Fruit fly (Drosophila melanogaster): ENCODE results near the gene RacGAP84C.

The RacGAP84C gene

dm6 chr3R:7322549-7322948 is 36.8 kb downstream of the RacGAP84C start (continued):
- TF ChIP-seq psq (GFP tag; optimal IDR thresholded peaks at IDR 0.05) (peak; percentile 50), sv (GFP tag; optimal IDR thresholded peaks at IDR 0.05) (no peak), GATAd (GFP tag; optimal IDR thresholded peaks at IDR 0.05) (no peak), Jra (GFP tag; optimal IDR thresholded peaks at IDR 0.05) (no peak), h (GFP tag; optimal IDR thresholded peaks at IDR 0.05) (no peak), brk (GFP tag; optimal IDR thresholded peaks at IDR 0.05) (no peak), CG9705 (GFP tag; optimal IDR thresholded peaks at IDR 0.05) (no peak), fru (GFP tag; optimal IDR thresholded peaks at IDR 0.05) (no peak)

DNA sequence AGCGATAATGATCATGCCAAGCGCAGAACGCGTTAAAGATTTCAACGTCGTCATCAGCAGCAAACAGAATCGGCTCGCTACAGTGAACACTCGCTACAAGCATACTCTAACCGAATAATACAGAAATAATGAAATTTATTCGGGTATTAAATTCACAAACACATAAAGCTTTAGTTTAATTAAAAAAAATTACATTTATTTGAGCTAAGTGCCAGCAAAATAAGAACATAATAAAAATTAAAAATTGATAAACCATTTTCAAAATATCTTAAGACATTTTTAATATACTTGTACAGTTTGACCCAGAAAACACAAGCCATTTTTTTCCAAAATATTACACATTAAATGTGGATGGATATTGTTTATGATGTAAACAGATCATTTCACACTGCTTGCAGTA is 40.4 kb downstream of the RacGAP84C start:
- TF ChIP-seq Vsx2 (GFP tag; optimal IDR thresholded peaks at IDR 0.05; ENCODE audit: partially characterized antibody) (no peak), Abd-B (GFP tag; optimal IDR thresholded peaks at IDR 0.05) (no peak), h (GFP tag; optimal IDR thresholded peaks at IDR 0.05) (peak; percentile 10), ey (GFP tag; optimal IDR thresholded peaks at IDR 0.05) (peak; percentile 22), pan (optimal IDR thresholded peaks at IDR 0.05) (no peak), woc (GFP tag; optimal IDR thresholded peaks at IDR 0.05) (peak; percentile 25), dl (GFP tag; optimal IDR thresholded peaks at IDR 0.05; ENCODE audit: insufficient read depth in 1 of 2, partially characterized antibody in 2 of 2) (no peak), OdsH (GFP tag; optimal IDR thresholded peaks at IDR 0.05) (peak; percentile 44), psq (GFP tag; optimal IDR thresholded peaks at IDR 0.05) (peak; percentile 57), Mio (GFP tag; optimal IDR thresholded peaks at IDR 0.05) (no peak), dmrt93B (GFP tag; optimal IDR thresholded peaks at IDR 0.05) (peak; percentile 22), HLH106 (tag; optimal IDR thresholded peaks at IDR 0.05) (peak; percentile 42), Sp1 (GFP tag; optimal IDR thresholded peaks at IDR 0.05) (peak; percentile 32)

- TF ChIP-seq HLH106 (tag; optimal IDR thresholded peaks at IDR 0.05) (no peak), Abd-B (GFP tag; optimal IDR thresholded peaks at IDR 0.05) (no peak), sv (GFP tag; optimal IDR thresholded peaks at IDR 0.05) (no peak), lola (GFP tag; optimal IDR thresholded peaks at IDR 0.05) (no peak), Dfd (GFP tag; optimal IDR thresholded peaks at IDR 0.05) (no peak), CG9705 (GFP tag; optimal IDR thresholded peaks at IDR 0.05) (no peak), psq (GFP tag; optimal IDR thresholded peaks at IDR 0.05) (no peak), N (GFP tag; optimal IDR thresholded peaks at IDR 0.05) (no peak)
These were observed 44.9 kb downstream of the RacGAP84C start for dm6 chr3R:7330695-7331094.

- TF ChIP-seq Dfd (GFP tag; optimal IDR thresholded peaks at IDR 0.05): no peak
- peak; percentile 5 for TF ChIP-seq Sp1 (GFP tag; optimal IDR thresholded peaks at IDR 0.05)
- no peak for TF ChIP-seq Abd-B (GFP tag; optimal IDR thresholded peaks at IDR 0.05)
- TF ChIP-seq foxo (GFP tag; optimal IDR thresholded peaks at IDR 0.05): peak in 1 of 2 experiments; percentile 33
- peak; percentile 38 for TF ChIP-seq OdsH (GFP tag; optimal IDR thresholded peaks at IDR 0.05)
- TF ChIP-seq psq (GFP tag; optimal IDR thresholded peaks at IDR 0.05): no peak
- no peak for TF ChIP-seq dsf (GFP tag; optimal IDR thresholded peaks at IDR 0.05; ENCODE audit: borderline replicate concordance)
- no peak for TF ChIP-seq sv (GFP tag; optimal IDR thresholded peaks at IDR 0.05)
- no peak for TF ChIP-seq Mio (GFP tag; optimal IDR thresholded peaks at IDR 0.05)
- no peak for TF ChIP-seq sage (GFP tag; optimal IDR thresholded peaks at IDR 0.05)
- TF ChIP-seq HLH106 (tag; optimal IDR thresholded peaks at IDR 0.05): peak; percentile 33
- TF ChIP-seq CG32264 (GFP tag; optimal IDR thresholded peaks at IDR 0.05): no peak
- no peak for TF ChIP-seq Jra (GFP tag; optimal IDR thresholded peaks at IDR 0.05)
- no peak for TF ChIP-seq ey (GFP tag; optimal IDR thresholded peaks at IDR 0.05)
- TF ChIP-seq h (GFP tag; optimal IDR thresholded peaks at IDR 0.05): peak; percentile 24
- no peak for TF ChIP-seq dmrt93B (GFP tag; optimal IDR thresholded peaks at IDR 0.05)
These were observed 48.9 kb downstream of the RacGAP84C start for dm6 chr3R:7334613-7335012.

dm6 chr3R:7336454-7336853 is 50.7 kb downstream of the RacGAP84C start:
- no peak for TF ChIP-seq Hr78 (GFP tag; optimal IDR thresholded peaks at IDR 0.05)
- no peak for TF ChIP-seq CG32264 (GFP tag; optimal IDR thresholded peaks at IDR 0.05)
- no peak for TF ChIP-seq dmrt93B (GFP tag; optimal IDR thresholded peaks at IDR 0.05)
- peak; percentile 28 for TF ChIP-seq Sp1 (GFP tag; optimal IDR thresholded peaks at IDR 0.05)
- TF ChIP-seq rgr (GFP tag; optimal IDR thresholded peaks at IDR 0.05): peak; percentile 41
- TF ChIP-seq fru (GFP tag; optimal IDR thresholded peaks at IDR 0.05): peak; percentile 37
- TF ChIP-seq psq (GFP tag; optimal IDR thresholded peaks at IDR 0.05): peak; percentile 12
- TF ChIP-seq OdsH (GFP tag; optimal IDR thresholded peaks at IDR 0.05): peak; percentile 34
- no peak for TF ChIP-seq ey (GFP tag; optimal IDR thresholded peaks at IDR 0.05)
- peak in 1 of 2 experiments; percentile 29 for TF ChIP-seq foxo (GFP tag; optimal IDR thresholded peaks at IDR 0.05)
- peak; percentile 30 for TF ChIP-seq h (GFP tag; optimal IDR thresholded peaks at IDR 0.05)
- TF ChIP-seq HLH106 (tag; optimal IDR thresholded peaks at IDR 0.05): peak; percentile 34
- no peak for TF ChIP-seq tai (GFP tag; optimal IDR thresholded peaks at IDR 0.05)
- TF ChIP-seq Abd-B (GFP tag; optimal IDR thresholded peaks at IDR 0.05): no peak
- peak; percentile 29 for TF ChIP-seq woc (GFP tag; optimal IDR thresholded peaks at IDR 0.05)
